Fruit fly (Drosophila melanogaster) whole organism, embryonic: ENCODE measurements around the gene CG6766.

Source experiments
- Bteb2 ChIP-seq: fragments of 200-800 bp; sonication (Bioruptor generic); optimal IDR thresholded peaks from 2 replicates; lab custom pipeline; 2016; ENCODE audit warnings: missing biosample characterization, missing genetic modification characterization
- CG10209 ChIP-seq: fragments of 200-800 bp; sonication (Bioruptor generic); optimal IDR thresholded peaks from 3 replicates; lab custom pipeline; 2017; ENCODE audit warnings: missing biosample characterization, mild to moderate bottlenecking, missing genetic modification characterization, missing genetic modification reagents
- CG10274 ChIP-seq: fragments of 200-800 bp; sonication (Bioruptor generic); optimal IDR thresholded peaks from 3 replicates; lab custom pipeline; 2017; ENCODE audit warnings: missing biosample characterization, mild to moderate bottlenecking, missing genetic modification characterization
- CG10366 ChIP-seq: fragments of 200-800 bp; sonication (Bioruptor generic); IDR thresholded peaks from 2 replicates; pipeline ENCODE4 v1.3.6; 2022; ENCODE audit warnings: missing biosample characterization, missing genetic modification characterization
- CG11504 ChIP-seq: fragments of 200-800 bp; sonication (Bioruptor generic); optimal IDR thresholded peaks from 3 replicates; lab custom pipeline; 2019; ENCODE audit warnings: missing biosample characterization, mild to moderate bottlenecking, missing genetic modification characterization, moderate library complexity
- CG12659 ChIP-seq: fragments of 200-800 bp; sonication (Bioruptor generic); optimal IDR thresholded peaks from 3 replicates; lab custom pipeline; 2017; ENCODE audit warnings: mild to moderate bottlenecking, missing biosample characterization, missing genetic modification reagents, missing genetic modification characterization
- CG13296 ChIP-seq: fragments of 200-800 bp; sonication (Bioruptor generic); optimal IDR thresholded peaks from 3 replicates; lab custom pipeline; 2018; ENCODE audit warnings: missing biosample characterization, mild to moderate bottlenecking, missing genetic modification characterization
- CG13894 ChIP-seq: fragments of 200-800 bp; sonication (Bioruptor generic); optimal IDR thresholded peaks from 3 replicates; lab custom pipeline; 2018; ENCODE audit warnings: missing biosample characterization, mild to moderate bottlenecking, missing genetic modification characterization, moderate library complexity
- CG14050 ChIP-seq: fragments of 200-800 bp; sonication (Bioruptor generic); IDR thresholded peaks from 3 replicates; pipeline ENCODE4 v1.3.6; 2022; ENCODE audit warnings: missing biosample characterization, missing genetic modification characterization
- CG15601 ChIP-seq: fragments of 200-800 bp; sonication (Bioruptor generic); optimal IDR thresholded peaks from 3 replicates; lab custom pipeline; 2019; ENCODE audit warnings: missing biosample characterization, mild to moderate bottlenecking, missing genetic modification characterization, moderate library complexity
- CG16779 ChIP-seq: fragments of 200-800 bp; sonication (Bioruptor generic); IDR thresholded peaks from 2 replicates; pipeline ENCODE4 v1.3.6; 2022; ENCODE audit warnings: missing biosample characterization, missing genetic modification characterization
- CG1792 ChIP-seq: fragments of 200-800 bp; sonication (Bioruptor generic); optimal IDR thresholded peaks from 2 replicates; lab custom pipeline; 2016; ENCODE audit warnings: missing biosample characterization, missing genetic modification characterization
- CG3065 ChIP-seq: fragments of 200-800 bp; sonication (Bioruptor generic); optimal IDR thresholded peaks from 2 replicates; lab custom pipeline; 2016; ENCODE audit warnings: missing biosample characterization, missing genetic modification characterization
- CG33557 ChIP-seq: fragments of 200-800 bp; sonication (Bioruptor generic); optimal IDR thresholded peaks from 2 replicates; lab custom pipeline; 2019; ENCODE audit warnings: missing biosample characterization, mild to moderate bottlenecking, missing genetic modification characterization, moderate library complexity
- CG42726 ChIP-seq: fragments of 200-800 bp; sonication (Bioruptor generic); IDR thresholded peaks from 2 replicates; pipeline ENCODE4 v1.3.6; 2022; ENCODE audit warnings: missing biosample characterization, missing genetic modification characterization; ENCODE audit not compliant: partially characterized antibody
- CG5180 ChIP-seq: fragments of 200-800 bp; sonication (Bioruptor generic); optimal IDR thresholded peaks from 3 replicates; lab custom pipeline; 2017; ENCODE audit warnings: missing biosample characterization, missing genetic modification characterization, mild to moderate bottlenecking, moderate library complexity, missing genetic modification reagents
- CG8478 ChIP-seq: fragments of >200 bp; optimal IDR thresholded peaks from 2 replicates; lab custom pipeline; 2018
- Ets97D ChIP-seq: fragments of 200-800 bp; sonication (Bioruptor generic); optimal IDR thresholded peaks from 3 replicates; lab custom pipeline; 2016; ENCODE audit warnings: missing biosample characterization, missing genetic modification characterization
- Hmx ChIP-seq: fragments of 200-800 bp; sonication (Bioruptor generic); optimal IDR thresholded peaks from 2 replicates; lab custom pipeline; 2016; ENCODE audit warnings: missing biosample characterization, missing genetic modification characterization
- Kr ChIP-seq: fragments of 200-800 bp; sonication (Bioruptor generic); optimal IDR thresholded peaks from 2 replicates; lab custom pipeline; 2017; ENCODE audit warnings: missing biosample characterization, mild to moderate bottlenecking, missing genetic modification characterization
- Lpt ChIP-seq: fragments of >200 bp; optimal IDR thresholded peaks from 2 replicates; lab custom pipeline; 2018; ENCODE audit warnings: missing biosample characterization, missing genetic modification characterization
- Nf-YA ChIP-seq: fragments of 200-800 bp; sonication (Bioruptor generic); IDR thresholded peaks from 2 replicates; pipeline ENCODE4 v1.3.6; 2022; ENCODE audit warnings: missing biosample characterization, missing genetic modification characterization
- NfI ChIP-seq: fragments of 200-800 bp; sonication (Bioruptor generic); optimal IDR thresholded peaks from 3 replicates; lab custom pipeline; 2018; ENCODE audit warnings: missing biosample characterization, mild to moderate bottlenecking, missing genetic modification characterization, moderate library complexity
- Opbp ChIP-seq: fragments of 200-800 bp; sonication (Bioruptor generic); IDR thresholded peaks from 3 replicates; pipeline ENCODE4 v1.3.6; 2022; ENCODE audit warnings: missing biosample characterization, missing genetic modification characterization; ENCODE audit not compliant: partially characterized antibody
- Rx ChIP-seq: fragments of 200-800 bp; sonication (Bioruptor generic); IDR thresholded peaks from 2 replicates; pipeline ENCODE4 v1.3.6; 2022; ENCODE audit warnings: missing biosample characterization, missing genetic modification characterization
- TFAM ChIP-seq: fragments of 200-800 bp; sonication (Bioruptor generic); optimal IDR thresholded peaks from 2 replicates; lab custom pipeline; 2017; ENCODE audit warnings: missing biosample characterization, missing genetic modification characterization, inconsistent platforms
- dpn ChIP-seq, 2 experiments: fragments of 200-800 bp; sonication (Bioruptor generic); optimal IDR thresholded peaks; 3 replicates each; lab custom pipeline; 2016; ENCODE audit warnings: missing biosample characterization in 2 of 2, missing genetic modification characterization in 2 of 2
- gro ChIP-seq: fragments of 200-800 bp; sonication (Bioruptor generic); optimal IDR thresholded peaks from 2 replicates; lab custom pipeline; 2016; ENCODE audit warnings: missing biosample characterization, missing genetic modification characterization
- ham ChIP-seq: fragments of 200-800 bp; sonication (Bioruptor generic); IDR thresholded peaks from 2 replicates; pipeline ENCODE4 v1.3.6; 2022; ENCODE audit warnings: missing biosample characterization, missing genetic modification characterization
- ind ChIP-seq: fragments of 200-800 bp; sonication (Bioruptor generic); optimal IDR thresholded peaks from 3 replicates; lab custom pipeline; 2016; ENCODE audit warnings: missing biosample characterization, missing genetic modification characterization
- kah ChIP-seq: fragments of 200-800 bp; sonication (Bioruptor generic); optimal IDR thresholded peaks from 2 replicates; lab custom pipeline; 2018; ENCODE audit warnings: missing biosample characterization, mild to moderate bottlenecking, missing genetic modification characterization
- knrl ChIP-seq: fragments of 200-800 bp; sonication (Bioruptor generic); IDR thresholded peaks from 3 replicates; pipeline ENCODE4 v1.3.6; 2022; ENCODE audit warnings: missing biosample characterization, missing genetic modification characterization; ENCODE audit not compliant: partially characterized antibody
- lab ChIP-seq: fragments of 200-800 bp; sonication (Bioruptor generic); optimal IDR thresholded peaks from 3 replicates; lab custom pipeline; 2017; ENCODE audit warnings: missing biosample characterization, missing genetic modification characterization, mild to moderate bottlenecking, moderate library complexity, missing genetic modification reagents
- lbe ChIP-seq: fragments of 200-800 bp; sonication (Bioruptor generic); optimal IDR thresholded peaks from 2 replicates; lab custom pipeline; 2016; ENCODE audit warnings: missing biosample characterization, mild to moderate bottlenecking, missing genetic modification characterization
- mirr ChIP-seq: fragments of 200-800 bp; sonication (Bioruptor generic); optimal IDR thresholded peaks from 3 replicates; lab custom pipeline; 2018; ENCODE audit warnings: missing biosample characterization, mild to moderate bottlenecking, missing genetic modification characterization
- org-1 ChIP-seq: fragments of 200-800 bp; sonication (Bioruptor generic); optimal IDR thresholded peaks from 2 replicates; lab custom pipeline; 2017; ENCODE audit warnings: missing biosample characterization, missing genetic modification characterization
- pfk ChIP-seq: fragments of 200-800 bp; sonication (Bioruptor generic); optimal IDR thresholded peaks from 2 replicates; lab custom pipeline; 2018; ENCODE audit warnings: missing biosample characterization, mild to moderate bottlenecking, missing genetic modification characterization, moderate library complexity
- pros ChIP-seq: fragments of 200-800 bp; sonication (Bioruptor generic); optimal IDR thresholded peaks from 3 replicates; lab custom pipeline; 2019; ENCODE audit warnings: missing biosample characterization, mild to moderate bottlenecking, missing genetic modification characterization, moderate library complexity
- run ChIP-seq: fragments of 200-800 bp; sonication (Bioruptor generic); optimal IDR thresholded peaks from 3 replicates; lab custom pipeline; 2018; ENCODE audit warnings: missing biosample characterization, mild to moderate bottlenecking, missing genetic modification characterization
- sd ChIP-seq: fragments of 200-800 bp; sonication (Bioruptor generic); optimal IDR thresholded peaks from 3 replicates; lab custom pipeline; 2018; ENCODE audit warnings: missing biosample characterization, mild to moderate bottlenecking, missing genetic modification characterization, moderate library complexity
- shn ChIP-seq: fragments of 200-800 bp; sonication (Bioruptor generic); optimal IDR thresholded peaks from 3 replicates; lab custom pipeline; 2016; ENCODE audit warnings: missing biosample characterization, missing genetic modification characterization
- slou ChIP-seq: fragments of 200-800 bp; sonication (Bioruptor generic); optimal IDR thresholded peaks from 3 replicates; lab custom pipeline; 2016; ENCODE audit warnings: missing biosample characterization, missing genetic modification characterization
- toy ChIP-seq: fragments of 200-800 bp; sonication (Bioruptor generic); IDR thresholded peaks from 2 replicates; pipeline ENCODE4 v1.3.6; 2022; ENCODE audit warnings: missing biosample characterization, missing genetic modification characterization
- trem ChIP-seq: fragments of 200-800 bp; optimal IDR thresholded peaks from 3 replicates; lab custom pipeline; 2019; ENCODE audit warnings: missing biosample characterization, mild to moderate bottlenecking, missing genetic modification characterization, moderate library complexity
- vfl ChIP-seq: fragments of 200-800 bp; sonication (Bioruptor generic); optimal IDR thresholded peaks from 2 replicates; lab custom pipeline; 2016; ENCODE audit warnings: missing biosample characterization, missing genetic modification characterization
- vnd ChIP-seq: fragments of 200-800 bp; sonication (Bioruptor generic); IDR thresholded peaks from 3 replicates; pipeline ENCODE4 v1.3.6; 2022; ENCODE audit warnings: missing biosample characterization, missing genetic modification characterization; ENCODE audit not compliant: partially characterized antibody

The CG6766 gene

dm6 chr2L:12005436-12006396 lies 34.8 kb downstream of the CG6766 start (continued):
- TF ChIP-seq CG10209 (GFP tag; lab: Kevin White, UChicago) (no peak), mirr (GFP tag; lab: Kevin White, UChicago) (peak; percentile 71), shn (GFP tag; lab: Kevin White, UChicago) (no peak), CG1792 (GFP tag; lab: Kevin White, UChicago) (no peak), Ets97D (no peak), CG13894 (tag; lab: Kevin White, UChicago) (peak; percentile 86), lab (GFP tag; lab: Kevin White, UChicago) (peak; percentile 14), CG5180 (GFP tag; lab: Kevin White, UChicago) (peak; percentile 36), kah (peak; percentile 93), org-1 (GFP tag; lab: Kevin White, UChicago) (peak; percentile 28), CG15601 (peak; percentile 21), Rx (no peak)

DNA sequence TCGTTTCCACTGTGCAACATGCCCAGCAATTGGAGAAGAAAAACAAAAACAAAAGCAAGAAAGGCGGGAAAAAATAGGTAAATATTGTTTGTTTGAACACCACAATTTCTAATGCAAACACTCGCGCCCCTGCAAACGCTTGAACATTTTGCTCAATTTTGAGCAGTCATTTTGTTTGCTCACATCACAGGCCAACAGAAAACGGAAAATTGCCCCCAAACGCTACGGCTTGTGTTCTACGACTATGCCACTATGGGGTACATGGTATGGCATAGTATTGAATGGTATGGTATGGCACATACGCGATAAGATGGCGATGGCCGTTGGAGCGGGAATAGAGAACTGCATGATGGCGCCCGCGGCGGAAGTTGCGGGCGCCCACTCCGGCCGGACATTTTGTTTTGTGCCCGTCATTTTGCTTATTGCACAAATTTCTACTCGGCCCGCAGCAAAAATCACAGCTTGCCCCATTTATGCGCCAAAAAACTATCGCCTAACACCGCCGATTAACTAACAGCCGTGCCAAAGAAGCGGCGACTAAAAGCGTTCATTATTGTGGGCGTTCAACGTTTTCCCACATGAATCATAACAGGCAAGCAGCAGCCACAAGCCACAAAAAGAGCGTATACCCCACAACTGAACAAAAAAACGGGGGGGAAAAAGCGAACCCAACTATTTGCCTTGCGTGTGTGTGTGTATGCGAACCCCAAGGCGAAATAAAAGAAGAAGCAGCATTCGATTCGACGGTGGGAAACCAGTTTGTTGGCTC lies 36.1 kb downstream of the CG6766 start:
- TF ChIP-seq gro (GFP tag; lab: Kevin White, UChicago), result peak; percentile 42
- no peak for TF ChIP-seq TFAM (GFP tag; lab: Kevin White, UChicago)
- no peak for TF ChIP-seq toy
- peak; percentile 68 for TF ChIP-seq pfk (GFP tag; lab: Kevin White, UChicago)
- TF ChIP-seq CG14050 (GFP tag; lab: Robert Waterston, UW), result no peak
- peak; percentile 89 for TF ChIP-seq Kr (GFP tag; lab: Kevin White, UChicago)
- peak; percentile 22 for TF ChIP-seq NfI (GFP tag; lab: Kevin White, UChicago)
- TF ChIP-seq CG11504 (tag; lab: Kevin White, UChicago), result peak; percentile 72
- TF ChIP-seq run, result peak; percentile 77
- TF ChIP-seq knrl (GFP tag; lab: Robert Waterston, UW), result no peak
- TF ChIP-seq slou (GFP tag; lab: Kevin White, UChicago), result no peak
- TF ChIP-seq CG10366 (GFP tag; lab: Robert Waterston, UW), result no peak
- peak; percentile 52 for TF ChIP-seq CG10274
- peak; percentile 62 for TF ChIP-seq pros (GFP tag; lab: Kevin White, UChicago)
- peak; percentile 77 for TF ChIP-seq CG12659
- TF ChIP-seq lbe, result no peak
- TF ChIP-seq Lpt (GFP tag; lab: Kevin White, UChicago), result no peak
- no peak for TF ChIP-seq vnd (GFP tag; lab: Robert Waterston, UW)
- no peak for TF ChIP-seq Opbp (GFP tag; lab: Robert Waterston, UW)
- peak; percentile 93 for TF ChIP-seq CG33557 (GFP tag; lab: Kevin White, UChicago)
- TF ChIP-seq sd, result peak; percentile 100
- no peak for TF ChIP-seq ind (GFP tag; lab: Kevin White, UChicago)
- no peak for TF ChIP-seq Hmx (GFP tag; lab: Kevin White, UChicago)
- no peak for TF ChIP-seq CG8478 (lab: Kevin White, UChicago)
- TF ChIP-seq org-1 (GFP tag; lab: Kevin White, UChicago), result peak; percentile 85
- TF ChIP-seq dpn (GFP tag; optimal IDR thresholded peaks at IDR 0.05; lab: Kevin White, UChicago), result peak; percentile 33 to 50
- no peak for TF ChIP-seq ham (GFP tag; lab: Robert Waterston, UW)
- no peak for TF ChIP-seq vfl
- TF ChIP-seq Bteb2 (GFP tag; lab: Kevin White, UChicago), result no peak
- TF ChIP-seq CG3065 (GFP tag; lab: Kevin White, UChicago), result peak; percentile 85
- TF ChIP-seq CG13296 (GFP tag; lab: Kevin White, UChicago), result peak; percentile 67
- peak; percentile 20 for TF ChIP-seq trem (tag; lab: Kevin White, UChicago)
- no peak for TF ChIP-seq CG16779 (GFP tag; lab: Robert Waterston, UW)
- TF ChIP-seq Nf-YA, result no peak
- TF ChIP-seq CG42726 (GFP tag; lab: Robert Waterston, UW), result no peak
